Worm (Caenorhabditis elegans): ENCODE results near the gene swsn-7.

ce11 chrII:8020580-8021044 lies 7.0 kb downstream of the swsn-7 start:
- TF ChIP-seq ztf-29 (GFP tag; IDR thresholded peaks at IDR 0.05) (no peak), klf-2 (GFP tag; conservative IDR thresholded peaks at IDR 0.05) (no peak), ref-1 (GFP tag; conservative IDR thresholded peaks at IDR 0.05) (no peak), cog-1 (tag; optimal IDR thresholded peaks at IDR 0.05) (no peak), tab-1 (GFP tag; IDR thresholded peaks at IDR 0.05) (no peak), med-1 (GFP tag; optimal IDR thresholded peaks at IDR 0.05; ENCODE audit: insufficient read depth) (no peak), flt-1 (GFP tag; IDR thresholded peaks at IDR 0.05) (no peak), T22C8.4 (GFP tag; IDR thresholded peaks at IDR 0.05) (no peak)
